Worm (Caenorhabditis elegans) whole organism, L3 larva: ENCODE data around the gene C05G5.1.
A peak's percentile ranks its signal among the peaks of the same experiment; 100 is the strongest.

ENCODE experiments used
- ceh-16 ChIP-seq: sonication (generic microtip); optimal IDR thresholded peaks from 2 replicates; lab custom pipeline; 2017; ENCODE audit warnings: missing biosample characterization, missing genetic modification characterization
- ceh-82 ChIP-seq: fragments of 150-350 bp; optimal IDR thresholded peaks from 2 replicates; lab custom pipeline; 2014; ENCODE audit warnings: missing biosample characterization, missing genetic modification characterization
- ceh-9 ChIP-seq: sonication (generic microtip); optimal IDR thresholded peaks from 2 replicates; lab custom pipeline; 2018; ENCODE audit warnings: missing biosample characterization, missing genetic modification characterization
- daf-12 ChIP-seq: fragments of 150-350 bp; optimal IDR thresholded peaks from 2 replicates; lab custom pipeline; 2014; ENCODE audit warnings: missing biosample characterization, missing genetic modification reagents, missing genetic modification characterization
- egl-27 ChIP-seq: sonication (generic microtip); optimal IDR thresholded peaks from 4 replicates; lab custom pipeline; 2017; ENCODE audit warnings: missing biosample characterization, missing genetic modification reagents, missing genetic modification characterization
- egl-5 ChIP-seq: fragments of 150-350 bp; optimal IDR thresholded peaks from 2 replicates; lab custom pipeline; 2017; ENCODE audit warnings: missing biosample characterization, missing genetic modification reagents, missing genetic modification characterization, inconsistent platforms
- elt-1 ChIP-seq: fragments of 150-350 bp; optimal IDR thresholded peaks from 2 replicates; lab custom pipeline; 2014; ENCODE audit warnings: missing biosample characterization, missing genetic modification characterization
- elt-2 ChIP-seq: sonication (generic microtip); optimal IDR thresholded peaks from 2 replicates; lab custom pipeline; 2016; ENCODE audit warnings: missing genetic modification reagents, mild to moderate bottlenecking, missing genetic modification characterization, missing compliant biosample characterization
- elt-3 ChIP-seq, 3 experiments: fragments of 150-350 bp in 1 of 3; sonication (generic microtip) in 2 of 3; optimal IDR thresholded peaks; 2 replicates in 2 of 3; 4 replicates in 1 of 3; lab custom pipeline; 2014 to 2017; ENCODE audit warnings: missing biosample characterization in 3 of 3, missing genetic modification characterization in 3 of 3
- eor-1 ChIP-seq, 2 experiments: fragments of 150-350 bp; optimal IDR thresholded peaks; 2 replicates each; lab custom pipeline; 2014 to 2018; ENCODE audit warnings: missing biosample characterization in 2 of 2, missing genetic modification characterization in 2 of 2
- fkh-10 ChIP-seq: sonication (generic microtip); optimal IDR thresholded peaks from 2 replicates; lab custom pipeline; 2017; ENCODE audit warnings: missing biosample characterization, missing genetic modification reagents, missing genetic modification characterization
- fkh-2 ChIP-seq: fragments of 150-350 bp; optimal IDR thresholded peaks from 2 replicates; lab custom pipeline; 2014; ENCODE audit warnings: missing biosample characterization, missing genetic modification reagents, missing genetic modification characterization
- lin-15B ChIP-seq: fragments of 150-350 bp; optimal IDR thresholded peaks from 2 replicates; lab custom pipeline; 2014; ENCODE audit warnings: missing biosample characterization, missing genetic modification characterization
- lin-39 ChIP-seq: fragments of 150-350 bp; optimal IDR thresholded peaks from 2 replicates; lab custom pipeline; 2018; ENCODE audit warnings: missing biosample characterization, missing genetic modification reagents, missing genetic modification characterization
- lsy-12 ChIP-seq: sonication (generic microtip); optimal IDR thresholded peaks from 2 replicates; lab custom pipeline; 2016; ENCODE audit warnings: mild to moderate bottlenecking, missing genetic modification characterization, missing compliant biosample characterization
- mdl-1 ChIP-seq: fragments of 150-350 bp; optimal IDR thresholded peaks from 2 replicates; lab custom pipeline; 2014; ENCODE audit warnings: missing biosample characterization, missing genetic modification characterization
- nfya-1 ChIP-seq: sonication (generic microtip); optimal IDR thresholded peaks from 2 replicates; lab custom pipeline; 2017; ENCODE audit warnings: missing genetic modification characterization, mild to moderate bottlenecking, missing compliant biosample characterization, antibody characterized with exemption, moderate library complexity; ENCODE audit not compliant: insufficient read depth
- nhr-11 ChIP-seq: fragments of 150-350 bp; optimal IDR thresholded peaks from 2 replicates; lab custom pipeline; 2014; ENCODE audit warnings: missing biosample characterization, missing genetic modification characterization
- nhr-12 ChIP-seq: fragments of 150-350 bp; optimal IDR thresholded peaks from 2 replicates; lab custom pipeline; 2014; ENCODE audit warnings: missing biosample characterization, missing genetic modification characterization
- nhr-25 ChIP-seq: sonication (generic microtip); optimal IDR thresholded peaks from 2 replicates; lab custom pipeline; 2017; ENCODE audit warnings: missing biosample characterization, missing genetic modification characterization
- nhr-28 ChIP-seq: fragments of 150-350 bp; optimal IDR thresholded peaks from 2 replicates; lab custom pipeline; 2014; ENCODE audit warnings: missing biosample characterization, missing genetic modification characterization
- nhr-43 ChIP-seq: sonication (generic microtip); optimal IDR thresholded peaks from 2 replicates; lab custom pipeline; 2016; ENCODE audit warnings: mild to moderate bottlenecking, missing genetic modification characterization, missing compliant biosample characterization; ENCODE audit not compliant: poor library complexity, severe bottlenecking
- nhr-77 ChIP-seq: fragments of 150-350 bp; optimal IDR thresholded peaks from 2 replicates; lab custom pipeline; 2014; ENCODE audit warnings: missing biosample characterization, missing genetic modification characterization
- pqm-1 ChIP-seq: fragments of 150-350 bp; optimal IDR thresholded peaks from 2 replicates; lab custom pipeline; 2017; ENCODE audit warnings: missing biosample characterization, missing genetic modification characterization, inconsistent platforms
- sea-2 ChIP-seq: fragments of 150-350 bp; sonication (generic microtip); optimal IDR thresholded peaks from 4 replicates; lab custom pipeline; 2014; ENCODE audit warnings: missing biosample characterization, missing genetic modification reagents, missing genetic modification characterization
- snpc-4 ChIP-seq: fragments of 150-350 bp; optimal IDR thresholded peaks from 2 replicates; lab custom pipeline; 2014; ENCODE audit warnings: missing biosample characterization, missing genetic modification characterization
- unc-62 ChIP-seq: fragments of 150-350 bp; sonication (generic microtip); optimal IDR thresholded peaks from 4 replicates; lab custom pipeline; 2014; ENCODE audit warnings: missing biosample characterization, missing genetic modification reagents, missing genetic modification characterization
- zag-1 ChIP-seq: fragments of 150-350 bp; optimal IDR thresholded peaks from 2 replicates; lab custom pipeline; 2014; ENCODE audit warnings: missing biosample characterization, missing genetic modification characterization
- ztf-11 ChIP-seq: fragments of 150-350 bp; optimal IDR thresholded peaks from 2 replicates; lab custom pipeline; 2014; ENCODE audit warnings: missing biosample characterization, missing genetic modification characterization
- ztf-4 ChIP-seq: fragments of 150-350 bp; optimal IDR thresholded peaks from 2 replicates; lab custom pipeline; 2014; ENCODE audit warnings: missing biosample characterization, missing genetic modification characterization

Gene C05G5.1

ce11 chrX:14778112-14778511 is 38.2 kb upstream of the C05G5.1 start:
- TF ChIP-seq elt-2 (tag; lab: Kevin White, UChicago) (no peak), lin-15B (tag; lab: Kevin White, UChicago) (no peak), ceh-9 (no peak), nhr-43 (tag; lab: Kevin White, UChicago) (no peak), fkh-10 (GFP tag; lab: Kevin White, UChicago) (no peak)

ce11 chrX:14776312-14776711 is 36.4 kb upstream of the C05G5.1 start:
- TF ChIP-seq nfya-1 (tag; lab: Kevin White, UChicago) (peak; percentile 90), nhr-77 (no peak)

- no peak for TF ChIP-seq elt-1 (tag; lab: Kevin White, UChicago)
- TF ChIP-seq egl-27, result no peak
- no peak for TF ChIP-seq daf-12 (tag; lab: Kevin White, UChicago)
- TF ChIP-seq nhr-28, result no peak
- no peak for TF ChIP-seq sea-2 (GFP tag; lab: Kevin White, UChicago)
- no peak for TF ChIP-seq elt-2 (tag; lab: Kevin White, UChicago)
- TF ChIP-seq ztf-4 (tag; lab: Kevin White, UChicago), result no peak
- no peak for TF ChIP-seq lsy-12 (tag; lab: Kevin White, UChicago)
- TF ChIP-seq elt-3 (tag; optimal IDR thresholded peaks at IDR 0.05; lab: Kevin White, UChicago), result no peak
- no peak for TF ChIP-seq ceh-16
- no peak for TF ChIP-seq ceh-82 (tag; lab: Kevin White, UChicago)
- TF ChIP-seq ztf-11, result no peak
- no peak for TF ChIP-seq snpc-4 (tag; lab: Kevin White, UChicago)
- no peak for TF ChIP-seq zag-1 (tag; lab: Kevin White, UChicago)
- TF ChIP-seq nhr-12 (tag; lab: Kevin White, UChicago), result no peak
- TF ChIP-seq ceh-9, result no peak
- no peak for TF ChIP-seq mdl-1 (tag; lab: Kevin White, UChicago)
- TF ChIP-seq egl-5 (tag; lab: Kevin White, UChicago), result no peak
- no peak for TF ChIP-seq nfya-1 (tag; lab: Kevin White, UChicago)
- TF ChIP-seq pqm-1 (tag; lab: Kevin White, UChicago), result no peak
- TF ChIP-seq, all 47 proteins: peak for 0
Observed at ce11 chrX:14775222-14775621, 35.3 kb upstream of the C05G5.1 start.

- no peak for TF ChIP-seq elt-3 (tag; optimal IDR thresholded peaks at IDR 0.05; lab: Kevin White, UChicago)
- TF ChIP-seq nhr-11 (tag; lab: Kevin White, UChicago), result no peak
- TF ChIP-seq unc-62 (GFP tag; lab: Kevin White, UChicago), result no peak
- TF ChIP-seq fkh-2 (tag; lab: Kevin White, UChicago), result no peak
- no peak for TF ChIP-seq nhr-25 (tag; lab: Kevin White, UChicago)
- no peak for TF ChIP-seq eor-1 (tag; optimal IDR thresholded peaks at IDR 0.05; lab: Kevin White, UChicago)
Observed at ce11 chrX:14773238-14773637, 33.3 kb upstream of the C05G5.1 start, which contains the start of gene unc-3. Gene unc-3 (plus strand): TSS chrX:14773538.

ce11 chrX:14771682-14772081 is 31.8 kb upstream of the C05G5.1 start, which contains the start of gene Y16B4A.2:
Gene Y16B4A.2 (minus strand): TSS chrX:14771851.
- TF ChIP-seq fkh-2 (tag; lab: Kevin White, UChicago) (no peak), elt-2 (tag; lab: Kevin White, UChicago) (peak; percentile 53), lin-39 (tag; lab: Kevin White, UChicago) (no peak), pqm-1 (tag; lab: Kevin White, UChicago) (peak; percentile 51)
- TF ChIP-seq, all 47 proteins: peak for 2

ce11 chrX:14770336-14770735 is 30.4 kb upstream of the C05G5.1 start:
- TF ChIP-seq elt-2 (tag; lab: Kevin White, UChicago), result peak; percentile 69
- peak; percentile 54 for TF ChIP-seq pqm-1 (tag; lab: Kevin White, UChicago)
- no peak for TF ChIP-seq nhr-12 (tag; lab: Kevin White, UChicago)
